Fruit fly (Drosophila melanogaster): ENCODE results near the gene bib.
A peak's percentile ranks its signal among the peaks of the same experiment; 100 is the strongest.

bib gene

DNA sequence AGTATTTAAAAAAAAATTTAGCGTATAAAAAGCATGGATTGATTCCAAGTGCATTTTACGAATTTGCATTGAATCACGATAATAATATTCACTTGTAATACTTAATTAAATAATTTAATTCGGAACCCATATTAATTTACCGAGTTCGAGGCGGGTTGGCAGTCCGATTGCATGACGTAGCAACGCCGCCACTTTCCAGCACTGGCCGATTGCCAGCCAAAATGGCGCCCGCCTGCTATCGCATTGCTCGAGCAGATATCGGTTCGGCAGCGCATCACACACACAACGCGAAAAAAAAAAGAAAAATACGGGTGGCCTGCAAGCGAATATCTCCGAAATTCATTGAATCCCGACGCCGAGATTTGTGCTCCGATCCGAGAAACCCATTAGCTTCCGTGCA, 19.1 kb downstream of the bib start, which contains the start of gene Ndf:
Gene Ndf (plus strand): TSS at position 240 of the 400 bp plus-strand sequence.
- TF ChIP-seq CTCF (optimal IDR thresholded peaks at IDR 0.05), result peak in 1 of 2 experiments; percentile 20
- TF ChIP-seq CG8478 (optimal IDR thresholded peaks at IDR 0.05), result no peak

dm6 chr2L:10004574-10004973, 20.1 kb downstream of the bib start:
- TF ChIP-seq CG8478 (optimal IDR thresholded peaks at IDR 0.05), result no peak
- TF ChIP-seq CTCF (optimal IDR thresholded peaks at IDR 0.05), result no peak

- TF ChIP-seq CG8478 (optimal IDR thresholded peaks at IDR 0.05) (no peak), CTCF (optimal IDR thresholded peaks at IDR 0.05) (peak in 1 of 2 experiments; percentile 43)
Observed at dm6 chr2L:10009293-10009695, 24.8 kb downstream of the bib start, which contains the start of gene Trp1. Gene Trp1, plus strand, starts transcription at chr2L:10009381.

dm6 chr2L:10009800-10010658, 25.6 kb downstream of the bib start:
- no peak for TF ChIP-seq CG8478 (optimal IDR thresholded peaks at IDR 0.05)
- no peak for TF ChIP-seq CTCF (optimal IDR thresholded peaks at IDR 0.05)

dm6 chr2L:10017363-10017762, 32.9 kb downstream of the bib start, which contains the start of gene CG13131:
Gene CG13131, minus strand, starts transcription at chr2L:10017463.
- TF ChIP-seq CG8478 (optimal IDR thresholded peaks at IDR 0.05) (no peak), CTCF (optimal IDR thresholded peaks at IDR 0.05) (no peak)

DNA sequence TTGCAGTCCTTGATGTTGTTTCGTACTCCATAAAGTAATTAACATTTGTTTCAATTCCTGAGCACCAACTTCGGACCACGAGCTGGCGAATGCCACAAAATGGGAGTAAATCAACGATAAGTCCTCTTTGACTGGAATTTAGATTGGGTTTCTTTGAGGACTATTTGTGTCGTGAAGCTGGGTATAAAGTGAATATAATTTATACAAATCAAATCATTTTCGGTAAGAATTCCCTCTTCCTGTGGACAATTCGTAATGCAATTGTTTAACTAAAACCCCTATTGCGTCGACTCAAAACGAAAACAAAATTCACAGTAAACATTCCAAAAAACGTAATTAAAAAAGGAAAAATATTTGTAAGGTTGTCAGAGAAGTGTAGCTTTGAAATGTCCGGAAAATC, 41.9 kb downstream of the bib start, which contains the start of gene CG13127:
Gene CG13127 (plus strand): TSS at position 301 of the 400 bp plus-strand sequence.
- TF ChIP-seq CTCF (optimal IDR thresholded peaks at IDR 0.05) (no peak), CG8478 (optimal IDR thresholded peaks at IDR 0.05) (no peak)

DNA sequence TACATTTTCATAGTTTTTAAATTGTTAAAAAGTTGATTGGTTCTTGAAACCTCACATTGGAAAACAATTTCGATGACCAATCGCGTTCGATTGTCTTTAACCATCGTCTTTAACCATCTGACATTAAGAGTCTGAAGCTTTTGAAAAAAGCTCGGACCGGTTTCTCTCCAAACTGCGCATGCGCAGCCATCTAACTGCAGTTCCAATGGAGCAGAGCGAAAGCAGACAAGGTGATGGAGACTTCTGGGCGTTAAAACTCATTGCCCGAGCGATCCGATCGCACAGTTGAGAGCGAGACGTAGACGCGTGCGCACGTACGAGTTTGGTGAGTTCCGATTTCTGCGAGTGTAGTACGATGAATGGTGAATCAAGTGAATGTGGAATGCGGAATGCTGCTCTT, 48.0 kb downstream of the bib start, which contains the start of gene obst-B:
Gene obst-B (plus strand): TSS at position 276 of the 400 bp plus-strand sequence.
- no peak for TF ChIP-seq CG8478 (optimal IDR thresholded peaks at IDR 0.05)
- TF ChIP-seq CTCF (optimal IDR thresholded peaks at IDR 0.05), result no peak

- TF ChIP-seq CG8478 (optimal IDR thresholded peaks at IDR 0.05), result no peak
- peak; percentile 55 to 69 for TF ChIP-seq CTCF (optimal IDR thresholded peaks at IDR 0.05)
Observed at dm6 chr2L:10033410-10033809, 49.0 kb downstream of the bib start.

dm6 chr2L:10035786-10036364, 51.4 kb downstream of the bib start:
- TF ChIP-seq CG8478 (optimal IDR thresholded peaks at IDR 0.05) (no peak), CTCF (optimal IDR thresholded peaks at IDR 0.05) (no peak)

All from S2 (cell line).